Fruit fly (Drosophila melanogaster) whole organism, embryonic: ENCODE data around the gene Grip75.

Experiments
- Abd-B ChIP-seq: fragments of 200-800 bp; sonication (Bioruptor generic); optimal IDR thresholded peaks from 2 replicates; lab custom pipeline; 2018; ENCODE audit warnings: missing biosample characterization, mild to moderate bottlenecking, missing genetic modification characterization, moderate library complexity
- Antp ChIP-seq: fragments of 200-800 bp; sonication (Bioruptor generic); optimal IDR thresholded peaks from 3 replicates; lab custom pipeline; 2016; ENCODE audit warnings: missing biosample characterization, missing genetic modification characterization
- Atf-2 ChIP-seq: fragments of 200-800 bp; sonication (Bioruptor generic); optimal IDR thresholded peaks from 2 replicates; lab custom pipeline; 2016; ENCODE audit warnings: missing biosample characterization, missing genetic modification characterization
- CG10654 ChIP-seq: fragments of 200-800 bp; sonication (Bioruptor generic); optimal IDR thresholded peaks from 2 replicates; lab custom pipeline; 2016; ENCODE audit warnings: missing biosample characterization, missing genetic modification characterization
- CG10959 ChIP-seq: fragments of 200-800 bp; sonication (Bioruptor generic); IDR thresholded peaks from 2 replicates; pipeline ENCODE4 v1.3.6; 2022; ENCODE audit warnings: missing biosample characterization, missing genetic modification characterization
- CG10979 ChIP-seq: fragments of 200-800 bp; sonication (Bioruptor generic); optimal IDR thresholded peaks from 2 replicates; lab custom pipeline; 2018; ENCODE audit warnings: missing biosample characterization, mild to moderate bottlenecking, missing genetic modification characterization, moderate library complexity
- CG11085 ChIP-seq: fragments of 200-800 bp; sonication (Bioruptor generic); IDR thresholded peaks from 2 replicates; pipeline ENCODE4 v1.3.6; 2022; ENCODE audit warnings: missing biosample characterization, missing genetic modification characterization
- CG11695 ChIP-seq: fragments of 200-800 bp; sonication (Bioruptor generic); IDR thresholded peaks from 3 replicates; pipeline ENCODE4 v1.3.6; 2022; ENCODE audit warnings: missing biosample characterization, missing genetic modification characterization
- CG13296 ChIP-seq: fragments of 200-800 bp; sonication (Bioruptor generic); optimal IDR thresholded peaks from 3 replicates; lab custom pipeline; 2018; ENCODE audit warnings: missing biosample characterization, mild to moderate bottlenecking, missing genetic modification characterization
- CG14014 ChIP-seq: fragments of 200-800 bp; sonication (Bioruptor generic); IDR thresholded peaks from 2 replicates; pipeline ENCODE4 v1.3.6; 2022; ENCODE audit warnings: missing biosample characterization, missing genetic modification characterization
- CG14441 ChIP-seq: fragments of 200-800 bp; sonication (Bioruptor generic); IDR thresholded peaks from 2 replicates; pipeline ENCODE4 v1.3.6; 2022; ENCODE audit warnings: missing biosample characterization, missing genetic modification characterization
- CG15514 ChIP-seq: fragments of 200-800 bp; sonication (Bioruptor generic); optimal IDR thresholded peaks from 3 replicates; lab custom pipeline; 2017; ENCODE audit warnings: missing biosample characterization, missing genetic modification characterization, mild to moderate bottlenecking, moderate library complexity, missing genetic modification reagents
- CG15696 ChIP-seq: fragments of 200-800 bp; sonication (Bioruptor generic); optimal IDR thresholded peaks from 2 replicates; lab custom pipeline; 2019; ENCODE audit warnings: missing biosample characterization, mild to moderate bottlenecking, missing genetic modification characterization, moderate library complexity
- CG17361 ChIP-seq: fragments of 200-800 bp; sonication (Bioruptor generic); IDR thresholded peaks from 3 replicates; pipeline ENCODE4 v1.3.6; 2022; ENCODE audit warnings: missing biosample characterization, missing genetic modification characterization
- CG1792 ChIP-seq: fragments of 200-800 bp; sonication (Bioruptor generic); optimal IDR thresholded peaks from 2 replicates; lab custom pipeline; 2016; ENCODE audit warnings: missing biosample characterization, missing genetic modification characterization
- CG18262 ChIP-seq: fragments of 200-800 bp; optimal IDR thresholded peaks from 3 replicates; lab custom pipeline; 2019; ENCODE audit warnings: missing biosample characterization, mild to moderate bottlenecking, missing genetic modification characterization, moderate library complexity
- CG30403 ChIP-seq: fragments of 200-800 bp; sonication (Bioruptor generic); optimal IDR thresholded peaks from 3 replicates; lab custom pipeline; 2016; ENCODE audit warnings: missing biosample characterization, missing genetic modification characterization
- CG30431 ChIP-seq: fragments of 200-800 bp; sonication (Bioruptor generic); optimal IDR thresholded peaks from 2 replicates; lab custom pipeline; 2017; ENCODE audit warnings: missing biosample characterization, missing genetic modification characterization
- CG32767 ChIP-seq: fragments of 200-800 bp; sonication (Bioruptor generic); IDR thresholded peaks from 2 replicates; pipeline ENCODE4 v1.3.6; 2022; ENCODE audit warnings: missing biosample characterization, missing genetic modification characterization
- CG34422 ChIP-seq: fragments of 200-800 bp; sonication (Bioruptor generic); IDR thresholded peaks from 3 replicates; pipeline ENCODE4 v1.3.6; 2022; ENCODE audit warnings: missing biosample characterization, missing genetic modification characterization
- CG6175 ChIP-seq: fragments of 200-800 bp; sonication (Bioruptor generic); IDR thresholded peaks from 3 replicates; pipeline ENCODE4 v1.3.6; 2022; ENCODE audit warnings: missing biosample characterization, missing genetic modification characterization
- CG6689 ChIP-seq: fragments of 200-800 bp; sonication (Bioruptor generic); IDR thresholded peaks from 2 replicates; pipeline ENCODE4 v1.3.6; 2022; ENCODE audit warnings: missing biosample characterization, missing genetic modification characterization
- CG7372 ChIP-seq: fragments of 200-800 bp; sonication (Bioruptor generic); IDR thresholded peaks from 2 replicates; pipeline ENCODE4 v1.3.6; 2022; ENCODE audit warnings: missing biosample characterization, missing genetic modification characterization
- CG7928 ChIP-seq: fragments of 200-800 bp; sonication (Bioruptor generic); optimal IDR thresholded peaks from 2 replicates; lab custom pipeline; 2017; ENCODE audit warnings: missing biosample characterization, mild to moderate bottlenecking, missing genetic modification characterization
- CG8281 ChIP-seq: fragments of 200-800 bp; sonication (Bioruptor generic); optimal IDR thresholded peaks from 2 replicates; lab custom pipeline; 2018; ENCODE audit warnings: missing biosample characterization, mild to moderate bottlenecking, missing genetic modification characterization, moderate library complexity
- CrebB ChIP-seq: fragments of 200-800 bp; sonication (Bioruptor generic); optimal IDR thresholded peaks from 3 replicates; lab custom pipeline; 2018; ENCODE audit warnings: missing biosample characterization, mild to moderate bottlenecking, missing genetic modification characterization
- H2.0 ChIP-seq: fragments of 200-800 bp; sonication (Bioruptor generic); IDR thresholded peaks from 2 replicates; pipeline ENCODE4 v1.3.6; 2022; ENCODE audit warnings: missing biosample characterization, missing genetic modification characterization
- Hr78 ChIP-seq, 2 experiments: fragments of 200-800 bp in 1 of 2; fragments of >200 bp in 1 of 2; sonication (Bioruptor generic) in 1 of 2; optimal IDR thresholded peaks; 2 replicates each; lab custom pipeline; 2017 to 2019; ENCODE audit warnings: missing biosample characterization in 2 of 2, missing genetic modification characterization in 2 of 2, mild to moderate bottlenecking in 1 of 2, moderate library complexity in 1 of 2
- MESR4 ChIP-seq: fragments of 200-800 bp; sonication (Bioruptor generic); optimal IDR thresholded peaks from 2 replicates; lab custom pipeline; 2018; ENCODE audit warnings: missing biosample characterization, mild to moderate bottlenecking, missing genetic modification characterization, moderate library complexity
- Mrtf ChIP-seq: fragments of 200-800 bp; sonication (Bioruptor generic); IDR thresholded peaks from 3 replicates; pipeline ENCODE4 v1.3.6; 2022; ENCODE audit warnings: missing biosample characterization, missing genetic modification characterization
- Spps ChIP-seq: fragments of 200-800 bp; sonication (Bioruptor generic); optimal IDR thresholded peaks from 2 replicates; lab custom pipeline; 2018; ENCODE audit warnings: missing biosample characterization, mild to moderate bottlenecking, missing genetic modification characterization
- Ssrp ChIP-seq: fragments of 200-800 bp; sonication (Bioruptor generic); optimal IDR thresholded peaks from 2 replicates; lab custom pipeline; 2018; ENCODE audit warnings: missing biosample characterization, mild to moderate bottlenecking, missing genetic modification characterization, moderate library complexity
- Xbp1 ChIP-seq: fragments of 200-800 bp; sonication (Bioruptor generic); optimal IDR thresholded peaks from 3 replicates; lab custom pipeline; 2016; ENCODE audit warnings: missing biosample characterization, mild to moderate bottlenecking, missing genetic modification characterization
- cato ChIP-seq: fragments of 200-800 bp; sonication (Bioruptor generic); optimal IDR thresholded peaks from 2 replicates; lab custom pipeline; 2016; ENCODE audit warnings: missing biosample characterization, missing genetic modification characterization, borderline replicate concordance
- dimm ChIP-seq: fragments of 200-800 bp; sonication (Bioruptor generic); IDR thresholded peaks from 2 replicates; pipeline ENCODE4 v1.3.6; 2022; ENCODE audit warnings: missing biosample characterization, missing genetic modification characterization
- eve ChIP-seq, 2 experiments: fragments of >200 bp; optimal IDR thresholded peaks; 2 replicates each; lab custom pipeline; 2017; ENCODE audit warnings: missing biosample characterization in 2 of 2, missing genetic modification characterization in 2 of 2
- fd102C ChIP-seq: fragments of 200-800 bp; sonication (Bioruptor generic); optimal IDR thresholded peaks from 2 replicates; lab custom pipeline; 2018; ENCODE audit warnings: missing biosample characterization, mild to moderate bottlenecking, missing genetic modification characterization, moderate library complexity
- fd3F ChIP-seq: fragments of 200-800 bp; sonication (Bioruptor generic); optimal IDR thresholded peaks from 2 replicates; lab custom pipeline; 2018; ENCODE audit warnings: missing biosample characterization, mild to moderate bottlenecking, missing genetic modification characterization, moderate library complexity
- fd96Cb ChIP-seq: fragments of 200-800 bp; sonication (Bioruptor generic); optimal IDR thresholded peaks from 2 replicates; lab custom pipeline; 2018; ENCODE audit warnings: missing biosample characterization, mild to moderate bottlenecking, missing genetic modification characterization, moderate library complexity
- gsb ChIP-seq: fragments of 200-800 bp; sonication (Bioruptor generic); IDR thresholded peaks from 2 replicates; pipeline ENCODE4 v1.3.6; 2022; ENCODE audit warnings: missing biosample characterization, missing genetic modification characterization
- mam ChIP-seq: fragments of 200-800 bp; sonication (Bioruptor generic); optimal IDR thresholded peaks from 3 replicates; lab custom pipeline; 2016; ENCODE audit warnings: missing biosample characterization, missing genetic modification characterization
- oc ChIP-seq: fragments of 200-800 bp; sonication (Bioruptor generic); optimal IDR thresholded peaks from 2 replicates; lab custom pipeline; 2018; ENCODE audit warnings: missing biosample characterization, mild to moderate bottlenecking, missing genetic modification characterization, moderate library complexity
- pros ChIP-seq: fragments of 200-800 bp; sonication (Bioruptor generic); optimal IDR thresholded peaks from 3 replicates; lab custom pipeline; 2019; ENCODE audit warnings: missing biosample characterization, mild to moderate bottlenecking, missing genetic modification characterization, moderate library complexity
- sd ChIP-seq: fragments of 200-800 bp; sonication (Bioruptor generic); optimal IDR thresholded peaks from 3 replicates; lab custom pipeline; 2018; ENCODE audit warnings: missing biosample characterization, mild to moderate bottlenecking, missing genetic modification characterization, moderate library complexity
- seq ChIP-seq: fragments of 200-800 bp; sonication (Bioruptor generic); IDR thresholded peaks from 2 replicates; pipeline ENCODE4 v1.3.6; 2022; ENCODE audit warnings: missing biosample characterization, missing genetic modification characterization
- trh ChIP-seq: fragments of 200-800 bp; sonication (Bioruptor generic); optimal IDR thresholded peaks from 2 replicates; lab custom pipeline; 2016; ENCODE audit warnings: missing biosample characterization, missing genetic modification characterization
- twi ChIP-seq: fragments of 200-800 bp; optimal IDR thresholded peaks from 2 replicates; lab custom pipeline; 2019; ENCODE audit warnings: missing biosample characterization, mild to moderate bottlenecking, missing genetic modification characterization, moderate library complexity
- wek ChIP-seq: fragments of 200-800 bp; sonication (Bioruptor generic); optimal IDR thresholded peaks from 3 replicates; lab custom pipeline; 2018; ENCODE audit warnings: missing biosample characterization, mild to moderate bottlenecking, missing genetic modification characterization, moderate library complexity
- z ChIP-seq: fragments of 200-800 bp; sonication (Bioruptor generic); IDR thresholded peaks from 3 replicates; pipeline ENCODE4 v1.3.6; 2022; ENCODE audit warnings: missing biosample characterization, missing genetic modification characterization

Gene Grip75

dm6 chr2L:10522174-10522893 lies 39.2 kb downstream of the Grip75 start (continued):
- TF ChIP-seq H2.0 (GFP tag; lab: Robert Waterston, UW): no peak; the same call in 1 of the 2 replicates
- peak in 1 of 2 experiments; percentile 23 for TF ChIP-seq Hr78 (GFP tag; optimal IDR thresholded peaks at IDR 0.05; lab: Kevin White, UChicago)
- peak; percentile 60 for TF ChIP-seq Ssrp (tag; lab: Kevin White, UChicago)
- TF ChIP-seq dimm (GFP tag; lab: Robert Waterston, UW): no peak
- TF ChIP-seq CG14441 (GFP tag; lab: Robert Waterston, UW): peak; percentile 74
- peak; percentile 34 for TF ChIP-seq CG10979 (tag; lab: Kevin White, UChicago)
- TF ChIP-seq CG17361 (GFP tag; lab: Robert Waterston, UW): peak; percentile 83
- TF ChIP-seq CG15696 (tag; lab: Kevin White, UChicago): peak; percentile 29
- TF ChIP-seq fd102C (GFP tag; lab: Kevin White, UChicago): no peak
- TF ChIP-seq seq: no peak; the same call in 1 of the 2 replicates
- TF ChIP-seq Xbp1 (GFP tag; lab: Kevin White, UChicago): peak; percentile 65
- no peak for TF ChIP-seq Atf-2 (GFP tag; lab: Kevin White, UChicago)
- TF ChIP-seq CG13296: peak; percentile 50
- TF ChIP-seq CG18262 (tag; lab: Kevin White, UChicago): peak; percentile 65
- TF ChIP-seq trh (GFP tag; lab: Kevin White, UChicago): peak; percentile 27
- no peak for TF ChIP-seq twi
- peak; percentile 24 for TF ChIP-seq cato (GFP tag; lab: Kevin White, UChicago)
- peak; percentile 77 for TF ChIP-seq CG30403
- TF ChIP-seq fd96Cb: peak; percentile 57
- 0 out of 2 replicates have a peak, but pooled peaks have one; percentile 13 for TF ChIP-seq CG32767
- no peak for TF ChIP-seq Antp (GFP tag; lab: Kevin White, UChicago)
- TF ChIP-seq CG10654 (GFP tag; lab: Kevin White, UChicago): peak; percentile 17
- TF ChIP-seq fd3F (GFP tag; lab: Kevin White, UChicago): peak; percentile 11
- TF ChIP-seq CrebB (tag; lab: Kevin White, UChicago): no peak
- no peak for TF ChIP-seq mam (GFP tag; lab: Kevin White, UChicago)
- peak; percentile 45; the same call in 1 of the 3 replicates for TF ChIP-seq CG11695 (GFP tag; lab: Robert Waterston, UW)
- TF ChIP-seq oc (tag; lab: Kevin White, UChicago): no peak
- no peak for TF ChIP-seq CG6175 (GFP tag; lab: Robert Waterston, UW)
- no peak for TF ChIP-seq CG1792 (GFP tag; lab: Kevin White, UChicago)
- no peak for TF ChIP-seq MESR4 (GFP tag; lab: Kevin White, UChicago)
- TF ChIP-seq CG30431: no peak
- TF ChIP-seq pros: no peak
- peak; percentile 6 for TF ChIP-seq sd (tag; lab: Kevin White, UChicago)
- TF ChIP-seq gsb (GFP tag; lab: Robert Waterston, UW): peak; percentile 48
- TF ChIP-seq CG7928 (GFP tag; lab: Kevin White, UChicago): no peak
- no peak for TF ChIP-seq wek (GFP tag; lab: Kevin White, UChicago)
- no peak for TF ChIP-seq CG10959 (GFP tag; lab: Robert Waterston, UW)
- TF ChIP-seq CG34422 (GFP tag; lab: Robert Waterston, UW): peak; percentile 60; the same call in 2 of the 3 replicates
- peak; percentile 25; the same call in 1 of the 2 replicates for TF ChIP-seq CG14014
- 0 out of 3 replicates have a peak, but pooled peaks have one; percentile 59 for TF ChIP-seq Mrtf
- TF ChIP-seq z: no peak; the same call in 2 of the 3 replicates
- TF ChIP-seq Spps (tag; lab: Kevin White, UChicago): no peak
- TF ChIP-seq CG7372 (GFP tag; lab: Robert Waterston, UW): 0 out of 2 replicates have a peak, but pooled peaks have one; percentile 30
- 0 out of 2 replicates have a peak, but pooled peaks have one; percentile 32 for TF ChIP-seq CG11085 (GFP tag; lab: Robert Waterston, UW)
- peak in 1 of 2 experiments; percentile 68 for TF ChIP-seq eve (GFP tag; optimal IDR thresholded peaks at IDR 0.05; lab: Kevin White, UChicago)
- peak; percentile 17 for TF ChIP-seq Abd-B (GFP tag; lab: Kevin White, UChicago)
- peak; percentile 11 for TF ChIP-seq CG8281 (tag; lab: Kevin White, UChicago)
- TF ChIP-seq CG6689 (GFP tag; lab: Robert Waterston, UW): peak; percentile 71; the same call in 1 of the 2 replicates
- peak; percentile 33 for TF ChIP-seq CG15514 (GFP tag; lab: Kevin White, UChicago)
